Worm (Caenorhabditis elegans) whole organism, midembryonic: ENCODE results near the gene hyl-1.

ENCODE experiments used
- cog-1 ChIP-seq: sonication (generic microtip); optimal IDR thresholded peaks from 2 replicates; lab custom pipeline; 2016; ENCODE audit warnings: missing genetic modification characterization, missing compliant biosample characterization
- flt-1 ChIP-seq: fragments of 200-800 bp; sonication (Bioruptor generic); IDR thresholded peaks from 2 replicates; pipeline ENCODE4 v1.3.6; 2022; ENCODE audit warnings: missing genetic modification characterization, missing compliant biosample characterization
- klf-2 ChIP-seq: fragments of 200-800 bp; sonication (Bioruptor generic); conservative IDR thresholded peaks from 2 replicates; pipeline ENCODE4 v1.3.6; 2022; ENCODE audit warnings: missing genetic modification reagents, missing genetic modification characterization, missing compliant biosample characterization
- med-1 ChIP-seq: sonication (generic microtip); optimal IDR thresholded peaks from 2 replicates; lab custom pipeline; 2017; ENCODE audit warnings: missing genetic modification characterization, mild to moderate bottlenecking, missing compliant biosample characterization, antibody characterized with exemption, missing genetic modification reagents; ENCODE audit not compliant: insufficient read depth
- ref-1 ChIP-seq: fragments of 200-800 bp; sonication (Bioruptor generic); conservative IDR thresholded peaks from 2 replicates; pipeline ENCODE4 v1.3.6; 2022; ENCODE audit warnings: missing genetic modification reagents, missing genetic modification characterization, missing compliant biosample characterization
- tab-1 ChIP-seq: fragments of 200-800 bp; sonication (Bioruptor generic); IDR thresholded peaks from 2 replicates; pipeline ENCODE4 v1.3.6; 2022; ENCODE audit warnings: missing genetic modification characterization, missing compliant biosample characterization
- ztf-23 ChIP-seq: fragments of 200-800 bp; sonication (Bioruptor generic); IDR thresholded peaks from 2 replicates; pipeline ENCODE4 v1.3.6; 2022; ENCODE audit warnings: missing genetic modification reagents, missing genetic modification characterization, missing compliant biosample characterization
- ztf-29 ChIP-seq: fragments of 200-800 bp; sonication (Bioruptor generic); IDR thresholded peaks from 2 replicates; pipeline ENCODE4 v1.3.6; 2022; ENCODE audit warnings: missing genetic modification reagents, missing genetic modification characterization, missing compliant biosample characterization

DNA sequence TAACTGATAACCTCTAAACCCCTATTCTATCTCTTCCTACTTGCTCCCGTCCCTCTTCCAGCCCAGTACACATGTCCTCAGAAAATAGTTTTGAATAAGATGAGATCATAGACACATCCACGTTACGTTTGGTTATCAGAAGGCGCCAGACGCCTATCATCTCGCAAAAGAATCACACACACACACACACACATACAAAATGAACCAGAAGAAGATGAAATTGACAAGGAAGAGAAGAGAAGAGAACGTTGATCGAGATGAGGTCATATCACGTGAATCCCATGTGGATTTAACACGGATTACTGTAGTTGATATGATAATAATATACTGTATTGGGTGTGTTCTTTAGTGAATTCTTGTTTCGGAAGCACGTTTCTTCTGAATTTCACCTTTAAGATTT, 12.9 kb upstream of the hyl-1 start:
- TF ChIP-seq cog-1 (tag; lab: Kevin White, UChicago) (no peak), tab-1 (no peak), ztf-23 (GFP tag; lab: Robert Waterston, UW) (no peak), ref-1 (GFP tag; lab: Robert Waterston, UW) (no peak), ztf-29 (GFP tag; lab: Robert Waterston, UW) (no peak), klf-2 (GFP tag; lab: Robert Waterston, UW) (no peak), med-1 (GFP tag; lab: Kevin White, UChicago) (no peak), flt-1 (GFP tag; lab: Robert Waterston, UW) (no peak)
